Worm (Caenorhabditis elegans): ENCODE results near the gene gst-27.
"Not testable (repeated sequence)": the region's sequence is repeated elsewhere in the genome, so short reads cannot be mapped to it uniquely, and the experiment has no call there.

ce11 chrII:15140881-15141280, 24.6 kb downstream of the gst-27 start, which contains the start of gene Y53F4B.26:
- TF ChIP-seq him-1, dao-5, W03F9.2 (tag; optimal IDR thresholded peaks at IDR 0.05): not testable (repeated sequence)

Measured in whole organism, L4/young adult.